Fruit fly (Drosophila melanogaster) whole organism, wandering third instar larva: Measurements from ENCODE around the gene CG42591.

Experiments
- Abd-B ChIP-seq: fragments of >200 bp; optimal IDR thresholded peaks from 2 replicates; lab custom pipeline; 2017; ENCODE audit warnings: missing biosample characterization, missing genetic modification characterization
- CG32264 ChIP-seq: fragments of 200-800 bp; sonication (Bioruptor generic); optimal IDR thresholded peaks from 2 replicates; lab custom pipeline; 2016; ENCODE audit warnings: missing biosample characterization, missing genetic modification characterization
- CG9705 ChIP-seq: fragments of 200-800 bp; sonication (Bioruptor generic); optimal IDR thresholded peaks from 2 replicates; lab custom pipeline; 2018; ENCODE audit warnings: missing biosample characterization, mild to moderate bottlenecking, missing genetic modification characterization
- CrebA ChIP-seq: fragments of 200-800 bp; sonication (Bioruptor generic); optimal IDR thresholded peaks from 2 replicates; lab custom pipeline; 2016; ENCODE audit warnings: missing biosample characterization, mild to moderate bottlenecking, missing genetic modification characterization, borderline replicate concordance
- Dfd ChIP-seq: fragments of >200 bp; optimal IDR thresholded peaks from 2 replicates; lab custom pipeline; 2017; ENCODE audit warnings: missing biosample characterization, missing genetic modification characterization
- Dif ChIP-seq: fragments of 200-275, 200-300 bp; sonication (Bioruptor generic); optimal IDR thresholded peaks from 2 replicates; lab custom pipeline; 2018; ENCODE audit warnings: missing biosample characterization, missing genetic modification characterization; ENCODE audit not compliant: partially characterized antibody
- GATAd ChIP-seq: sonication (Bioruptor generic); optimal IDR thresholded peaks from 2 replicates; lab custom pipeline; 2016; ENCODE audit warnings: missing biosample characterization, missing genetic modification characterization
- HLH106 ChIP-seq: fragments of 200-800 bp; optimal IDR thresholded peaks from 3 replicates; lab custom pipeline; 2019; ENCODE audit warnings: missing biosample characterization, mild to moderate bottlenecking, missing genetic modification characterization, moderate library complexity
- Hnf4 ChIP-seq: fragments of 200-800 bp; sonication (Bioruptor generic); optimal IDR thresholded peaks from 2 replicates; lab custom pipeline; 2016; ENCODE audit warnings: missing biosample characterization, mild to moderate bottlenecking, missing genetic modification characterization
- Hr78 ChIP-seq: fragments of >200 bp; optimal IDR thresholded peaks from 2 replicates; lab custom pipeline; 2017; ENCODE audit warnings: missing biosample characterization, missing genetic modification characterization
- Hr83 ChIP-seq: fragments of 200-300 bp; sonication (Bioruptor generic); optimal IDR thresholded peaks from 2 replicates; lab custom pipeline; 2016; ENCODE audit warnings: missing biosample characterization, mild to moderate bottlenecking, missing genetic modification characterization, moderate library complexity; ENCODE audit not compliant: poor library complexity, severe bottlenecking
- Jra ChIP-seq: sonication (Bioruptor generic); optimal IDR thresholded peaks from 2 replicates; lab custom pipeline; 2016; ENCODE audit warnings: missing biosample characterization, missing genetic modification characterization
- Mio ChIP-seq: sonication (Bioruptor generic); optimal IDR thresholded peaks from 2 replicates; lab custom pipeline; 2016; ENCODE audit warnings: missing biosample characterization, missing genetic modification characterization
- Myc ChIP-seq: fragments of >200 bp; optimal IDR thresholded peaks from 2 replicates; lab custom pipeline; 2017
- N ChIP-seq: fragments of >200 bp; optimal IDR thresholded peaks from 2 replicates; lab custom pipeline; 2018; ENCODE audit warnings: missing biosample characterization, missing external identifiers, missing genetic modification characterization
- OdsH ChIP-seq: fragments of 200-800 bp; sonication (Bioruptor generic); optimal IDR thresholded peaks from 2 replicates; lab custom pipeline; 2016; ENCODE audit warnings: missing biosample characterization, mild to moderate bottlenecking, missing genetic modification characterization
- Rel ChIP-seq, 2 experiments: fragments of 200-800 bp; sonication (Bioruptor generic) in 1 of 2; optimal IDR thresholded peaks; 2 replicates in 1 of 2; 3 replicates in 1 of 2; lab custom pipeline; 2016 to 2019; ENCODE audit warnings: mild to moderate bottlenecking in 2 of 2, missing biosample characterization in 2 of 2, missing genetic modification characterization in 2 of 2, moderate library complexity in 1 of 2
- Sp1 ChIP-seq: fragments of 200-800 bp; sonication (Bioruptor generic); optimal IDR thresholded peaks from 3 replicates; lab custom pipeline; 2019; ENCODE audit warnings: missing biosample characterization, mild to moderate bottlenecking, missing genetic modification characterization, moderate library complexity
- Vsx2 ChIP-seq: fragments of 200-300, 225-300 bp; sonication (Bioruptor generic); optimal IDR thresholded peaks from 2 replicates; lab custom pipeline; 2018; ENCODE audit warnings: missing biosample characterization, missing genetic modification characterization; ENCODE audit not compliant: partially characterized antibody
- br ChIP-seq: fragments of 200-800 bp; sonication (Bioruptor generic); optimal IDR thresholded peaks from 2 replicates; lab custom pipeline; 2016; ENCODE audit warnings: missing biosample characterization, missing genetic modification characterization
- brk ChIP-seq: fragments of 200-800 bp; sonication (Bioruptor generic); optimal IDR thresholded peaks from 2 replicates; lab custom pipeline; 2016; ENCODE audit warnings: missing biosample characterization, mild to moderate bottlenecking, missing genetic modification characterization
- dl ChIP-seq, 2 experiments: fragments of 175-275, 200-275 bp in 1 of 2; fragments of 200-275 bp in 1 of 2; sonication (Bioruptor generic); optimal IDR thresholded peaks; lab custom pipeline; 2018; ENCODE audit warnings: mild to moderate bottlenecking in 2 of 2, missing biosample characterization in 2 of 2, missing genetic modification characterization in 2 of 2, moderate library complexity in 2 of 2; ENCODE audit not compliant: partially characterized antibody in 2 of 2, insufficient read depth in 1 of 2
- dmrt93B ChIP-seq: fragments of 200-800 bp; sonication (Bioruptor generic); optimal IDR thresholded peaks from 2 replicates; lab custom pipeline; 2018; ENCODE audit warnings: missing biosample characterization, mild to moderate bottlenecking, missing genetic modification characterization
- dsf ChIP-seq: sonication (Bioruptor generic); optimal IDR thresholded peaks from 2 replicates; lab custom pipeline; 2016; ENCODE audit warnings: missing biosample characterization, missing genetic modification characterization, borderline replicate concordance
- ey ChIP-seq: fragments of 200-800 bp; sonication (Bioruptor generic); optimal IDR thresholded peaks from 2 replicates; lab custom pipeline; 2016; ENCODE audit warnings: missing biosample characterization, missing genetic modification characterization
- foxo ChIP-seq, 2 experiments: fragments of 200-800 bp; sonication (Bioruptor generic); optimal IDR thresholded peaks; 2 replicates in 1 of 2; 3 replicates in 1 of 2; lab custom pipeline; 2016 to 2017; ENCODE audit warnings: missing biosample characterization in 2 of 2, missing genetic modification characterization in 2 of 2
- fru ChIP-seq: fragments of 200-800 bp; sonication (Bioruptor generic); optimal IDR thresholded peaks from 3 replicates; lab custom pipeline; 2016; ENCODE audit warnings: missing biosample characterization, mild to moderate bottlenecking, missing genetic modification characterization
- h ChIP-seq: fragments of 200-800 bp; sonication (Bioruptor generic); optimal IDR thresholded peaks from 3 replicates; lab custom pipeline; 2016; ENCODE audit warnings: missing biosample characterization, mild to moderate bottlenecking, missing genetic modification characterization
- jim ChIP-seq: fragments of 175-275, 200-325 bp; sonication (Bioruptor generic); optimal IDR thresholded peaks from 2 replicates; lab custom pipeline; 2016; ENCODE audit warnings: missing biosample characterization, mild to moderate bottlenecking, missing genetic modification characterization
- lola ChIP-seq: fragments of >200 bp; optimal IDR thresholded peaks from 2 replicates; lab custom pipeline; 2017; ENCODE audit warnings: missing biosample characterization, missing genetic modification characterization
- pan ChIP-seq: fragments of >200 bp; optimal IDR thresholded peaks from 2 replicates; lab custom pipeline; 2017
- psq ChIP-seq: fragments of 200-800 bp; sonication (Bioruptor generic); optimal IDR thresholded peaks from 3 replicates; lab custom pipeline; 2017; ENCODE audit warnings: missing biosample characterization, mild to moderate bottlenecking, missing genetic modification characterization, moderate library complexity
- rgr ChIP-seq: fragments of 200-800 bp; sonication (Bioruptor generic); optimal IDR thresholded peaks from 3 replicates; lab custom pipeline; 2016; ENCODE audit warnings: missing biosample characterization, mild to moderate bottlenecking, missing genetic modification characterization
- sage ChIP-seq: fragments of 200-800 bp; sonication (Bioruptor generic); optimal IDR thresholded peaks from 2 replicates; lab custom pipeline; 2016; ENCODE audit warnings: missing biosample characterization, mild to moderate bottlenecking, missing genetic modification characterization
- sv ChIP-seq: fragments of 200-800 bp; sonication (Bioruptor generic); optimal IDR thresholded peaks from 3 replicates; lab custom pipeline; 2016; ENCODE audit warnings: missing biosample characterization, missing genetic modification characterization
- tai ChIP-seq: sonication (Bioruptor generic); optimal IDR thresholded peaks from 2 replicates; lab custom pipeline; 2016; ENCODE audit warnings: missing biosample characterization, missing genetic modification characterization
- usp ChIP-seq: fragments of >200 bp; optimal IDR thresholded peaks from 2 replicates; lab custom pipeline; 2017; ENCODE audit warnings: missing biosample characterization, missing genetic modification characterization
- woc ChIP-seq: sonication (Bioruptor generic); optimal IDR thresholded peaks from 2 replicates; lab custom pipeline; 2016; ENCODE audit warnings: missing biosample characterization, mild to moderate bottlenecking, missing genetic modification characterization

CG42591 gene

DNA sequence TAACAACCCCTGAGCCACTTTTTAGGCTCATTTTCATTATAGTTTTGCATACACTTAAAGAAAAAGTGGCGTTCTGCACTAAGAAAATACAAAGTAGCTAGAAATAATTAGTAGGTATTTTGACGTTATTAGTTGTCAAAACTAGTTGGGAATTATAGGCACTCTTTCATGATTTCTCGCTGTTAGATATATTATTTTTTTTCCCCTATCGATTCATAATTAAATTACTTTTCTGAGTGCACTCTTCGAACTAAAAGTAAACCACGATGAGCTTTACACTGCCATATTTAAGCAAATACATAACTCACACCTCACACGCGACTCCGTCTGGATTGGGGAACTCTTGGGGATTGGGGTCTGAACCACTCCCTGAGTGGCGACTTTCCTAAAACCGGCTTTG lies 3.0 kb upstream of the CG42591 start:
- TF ChIP-seq usp (GFP tag; lab: Kevin White, UChicago) (no peak), OdsH (GFP tag; lab: Kevin White, UChicago) (peak; percentile 59), CG32264 (GFP tag; lab: Kevin White, UChicago) (no peak), Myc (no peak), br (peak; percentile 29), Vsx2 (GFP tag; lab: Kevin White, UChicago) (no peak), tai (GFP tag; lab: Kevin White, UChicago) (no peak), jim (GFP tag; lab: Kevin White, UChicago) (no peak), sv (no peak), rgr (GFP tag; lab: Kevin White, UChicago) (peak; percentile 62), Hr78 (GFP tag; lab: Kevin White, UChicago) (no peak), woc (GFP tag; lab: Kevin White, UChicago) (peak; percentile 28), foxo (GFP tag; optimal IDR thresholded peaks at IDR 0.05; lab: Kevin White, UChicago) (peak in 1 of 2 experiments; percentile 71), N (GFP tag; lab: Kevin White, UChicago) (no peak), HLH106 (tag; lab: Kevin White, UChicago) (peak; percentile 62), brk (GFP tag; lab: Kevin White, UChicago) (no peak), GATAd (GFP tag; lab: Kevin White, UChicago) (no peak), psq (GFP tag; lab: Kevin White, UChicago) (peak; percentile 24), Hr83 (GFP tag; lab: Kevin White, UChicago) (no peak), CrebA (GFP tag; lab: Kevin White, UChicago) (no peak), dl (GFP tag; optimal IDR thresholded peaks at IDR 0.05; lab: Kevin White, UChicago; ENCODE audit: insufficient read depth in 1 of 2, partially characterized antibody in 2 of 2) (no peak), h (peak; percentile 67), fru (peak; percentile 84), Sp1 (GFP tag; lab: Kevin White, UChicago) (peak; percentile 21), Hnf4 (GFP tag; lab: Kevin White, UChicago) (peak; percentile 44), Abd-B (GFP tag; lab: Kevin White, UChicago) (no peak), Jra (GFP tag; lab: Kevin White, UChicago) (no peak), Dfd (no peak), Mio (GFP tag; lab: Kevin White, UChicago) (no peak), CG9705 (GFP tag; lab: Kevin White, UChicago) (peak; percentile 1), ey (GFP tag; lab: Kevin White, UChicago) (peak; percentile 46), lola (GFP tag; lab: Kevin White, UChicago) (no peak), dsf (no peak), sage (peak; percentile 7), Dif (GFP tag; lab: Kevin White, UChicago) (no peak), pan (no peak), dmrt93B (GFP tag; lab: Kevin White, UChicago) (peak; percentile 34), Rel (GFP tag; optimal IDR thresholded peaks at IDR 0.05; lab: Kevin White, UChicago) (no peak), Rel (tag; optimal IDR thresholded peaks at IDR 0.05; lab: Kevin White, UChicago) (no peak)

DNA sequence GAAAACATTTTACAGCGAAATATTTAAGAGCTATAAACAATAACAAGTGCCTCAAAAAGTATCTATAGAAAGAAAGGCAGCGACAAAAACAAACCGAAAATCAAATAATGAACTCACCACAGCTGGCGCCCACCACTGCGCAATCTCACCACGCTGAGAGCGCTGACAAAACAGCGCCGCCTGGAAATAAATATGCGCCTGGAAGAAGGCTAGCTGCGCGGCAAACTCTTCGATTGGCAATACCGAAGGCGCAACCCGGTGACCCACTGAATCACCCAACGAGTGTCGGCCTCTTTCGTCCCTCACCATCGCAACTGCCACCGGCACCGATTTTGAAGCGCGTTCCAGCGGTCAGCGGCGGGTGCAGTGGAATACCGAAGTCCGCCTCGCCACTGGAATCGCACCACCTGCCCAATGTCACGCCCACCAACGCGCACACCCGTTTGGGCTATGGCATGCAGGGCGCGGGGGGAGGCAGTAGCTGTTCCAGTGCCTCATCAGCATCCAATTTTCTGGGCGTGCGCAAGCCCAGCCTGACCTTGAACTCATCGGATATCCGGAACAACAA lies 2.0 kb upstream of the CG42591 start:
- TF ChIP-seq GATAd (GFP tag; lab: Kevin White, UChicago) (no peak), br (no peak), brk (GFP tag; lab: Kevin White, UChicago) (no peak), fru (no peak), HLH106 (tag; lab: Kevin White, UChicago) (no peak), OdsH (GFP tag; lab: Kevin White, UChicago) (no peak), Abd-B (GFP tag; lab: Kevin White, UChicago) (peak; percentile 57), sage (no peak), Dfd (no peak), Sp1 (GFP tag; lab: Kevin White, UChicago) (no peak), N (GFP tag; lab: Kevin White, UChicago) (peak; percentile 53), ey (GFP tag; lab: Kevin White, UChicago) (no peak), Myc (peak; percentile 81), dl (GFP tag; optimal IDR thresholded peaks at IDR 0.05; lab: Kevin White, UChicago; ENCODE audit: insufficient read depth in 1 of 2, partially characterized antibody in 2 of 2) (no peak), psq (GFP tag; lab: Kevin White, UChicago) (no peak), dsf (no peak), h (no peak)
- TF ChIP-seq, all 38 proteins: peak for 3
